Fruit fly (Drosophila melanogaster) whole organism, embryonic: Measurements from ENCODE around the gene CG16734.

Experiments used
- Adf1 ChIP-seq: fragments of 200-800 bp; sonication (Bioruptor generic); IDR thresholded peaks from 2 replicates; pipeline ENCODE4 v1.3.6; 2022; ENCODE audit warnings: missing biosample characterization, missing genetic modification characterization
- Asciz ChIP-seq: fragments of 200-800 bp; sonication (Bioruptor generic); optimal IDR thresholded peaks from 2 replicates; lab custom pipeline; 2017; ENCODE audit warnings: missing biosample characterization, mild to moderate bottlenecking, missing genetic modification characterization, missing genetic modification reagents
- Atf-2 ChIP-seq: fragments of 200-800 bp; sonication (Bioruptor generic); optimal IDR thresholded peaks from 2 replicates; lab custom pipeline; 2016; ENCODE audit warnings: missing biosample characterization, missing genetic modification characterization
- Bdp1 ChIP-seq: fragments of 200-800 bp; sonication (Bioruptor generic); optimal IDR thresholded peaks from 3 replicates; lab custom pipeline; 2016; ENCODE audit warnings: missing biosample characterization, missing genetic modification characterization
- CG10321 ChIP-seq: fragments of 200-800 bp; sonication (Bioruptor generic); IDR thresholded peaks from 2 replicates; pipeline ENCODE4 v1.3.6; 2022; ENCODE audit warnings: missing biosample characterization, missing genetic modification characterization
- CG10565 ChIP-seq: fragments of 200-800 bp; sonication (Bioruptor generic); optimal IDR thresholded peaks from 3 replicates; lab custom pipeline; 2016; ENCODE audit warnings: missing biosample characterization, mild to moderate bottlenecking, missing genetic modification characterization
- CG10979 ChIP-seq: fragments of 200-800 bp; sonication (Bioruptor generic); optimal IDR thresholded peaks from 2 replicates; lab custom pipeline; 2018; ENCODE audit warnings: missing biosample characterization, mild to moderate bottlenecking, missing genetic modification characterization, moderate library complexity
- CG11247 ChIP-seq: fragments of 200-800 bp; sonication (Bioruptor generic); IDR thresholded peaks from 2 replicates; pipeline ENCODE4 v1.3.6; 2022; ENCODE audit warnings: missing biosample characterization, missing genetic modification characterization
- CG13296 ChIP-seq: fragments of 200-800 bp; sonication (Bioruptor generic); optimal IDR thresholded peaks from 3 replicates; lab custom pipeline; 2018; ENCODE audit warnings: missing biosample characterization, mild to moderate bottlenecking, missing genetic modification characterization
- CG18764 ChIP-seq: fragments of 200-800 bp; sonication (Bioruptor generic); optimal IDR thresholded peaks from 3 replicates; lab custom pipeline; 2016; ENCODE audit warnings: missing biosample characterization, missing genetic modification characterization
- CG2129 ChIP-seq: fragments of 200-800 bp; sonication (Bioruptor generic); IDR thresholded peaks from 2 replicates; pipeline ENCODE4 v1.3.6; 2022; ENCODE audit warnings: missing biosample characterization, missing genetic modification characterization; ENCODE audit not compliant: partially characterized antibody
- CG2202 ChIP-seq: fragments of 200-800 bp; sonication (Bioruptor generic); optimal IDR thresholded peaks from 2 replicates; lab custom pipeline; 2018; ENCODE audit warnings: missing biosample characterization, mild to moderate bottlenecking, missing genetic modification characterization
- CG2889 ChIP-seq: fragments of 200-800 bp; sonication (Bioruptor generic); IDR thresholded peaks from 3 replicates; pipeline ENCODE4 v1.3.6; 2022; ENCODE audit warnings: missing biosample characterization, missing genetic modification characterization
- CG3065 ChIP-seq: fragments of 200-800 bp; sonication (Bioruptor generic); optimal IDR thresholded peaks from 2 replicates; lab custom pipeline; 2016; ENCODE audit warnings: missing biosample characterization, missing genetic modification characterization
- CG3281 ChIP-seq: fragments of 200-800 bp; sonication (Bioruptor generic); optimal IDR thresholded peaks from 3 replicates; lab custom pipeline; 2017; ENCODE audit warnings: missing biosample characterization, mild to moderate bottlenecking, missing genetic modification characterization
- CG4360 ChIP-seq: fragments of 200-800 bp; sonication (Bioruptor generic); IDR thresholded peaks from 2 replicates; pipeline ENCODE4 v1.3.6; 2022; ENCODE audit warnings: missing biosample characterization, missing genetic modification characterization
- CG7745 ChIP-seq: fragments of 200-800 bp; sonication (Bioruptor generic); optimal IDR thresholded peaks from 2 replicates; lab custom pipeline; 2018; ENCODE audit warnings: missing biosample characterization, mild to moderate bottlenecking, missing genetic modification characterization, moderate library complexity
- CG7786 ChIP-seq: fragments of 200-800 bp; sonication (Bioruptor generic); optimal IDR thresholded peaks from 2 replicates; lab custom pipeline; 2016; ENCODE audit warnings: missing biosample characterization, missing genetic modification characterization
- CG7839 ChIP-seq: fragments of 200-800 bp; sonication (Bioruptor generic); optimal IDR thresholded peaks from 3 replicates; lab custom pipeline; 2018; ENCODE audit warnings: missing biosample characterization, mild to moderate bottlenecking, missing genetic modification characterization, moderate library complexity
- CG7987 ChIP-seq: fragments of 200-800 bp; sonication (Bioruptor generic); optimal IDR thresholded peaks from 2 replicates; lab custom pipeline; 2018; ENCODE audit warnings: missing biosample characterization, mild to moderate bottlenecking, missing genetic modification characterization, moderate library complexity
- CHES-1-like ChIP-seq: fragments of 200-800 bp; sonication (Bioruptor generic); optimal IDR thresholded peaks from 2 replicates; lab custom pipeline; 2016; ENCODE audit warnings: missing biosample characterization, missing genetic modification characterization
- CrebB ChIP-seq: fragments of 200-800 bp; sonication (Bioruptor generic); optimal IDR thresholded peaks from 3 replicates; lab custom pipeline; 2018; ENCODE audit warnings: missing biosample characterization, mild to moderate bottlenecking, missing genetic modification characterization
- D19B ChIP-seq: fragments of 200-800 bp; sonication (Bioruptor generic); optimal IDR thresholded peaks from 2 replicates; lab custom pipeline; 2017; ENCODE audit warnings: missing biosample characterization, mild to moderate bottlenecking, missing genetic modification characterization
- Dref ChIP-seq: fragments of 200-800 bp; sonication (Bioruptor generic); IDR thresholded peaks from 2 replicates; pipeline ENCODE4 v1.3.6; 2022; ENCODE audit warnings: missing biosample characterization, missing genetic modification characterization
- HLHmδ ChIP-seq: fragments of 200-800 bp; sonication (Bioruptor generic); optimal IDR thresholded peaks from 2 replicates; lab custom pipeline; 2018; ENCODE audit warnings: missing biosample characterization, mild to moderate bottlenecking, missing genetic modification characterization, moderate library complexity
- Hand ChIP-seq: fragments of 200-800 bp; sonication (Bioruptor generic); optimal IDR thresholded peaks from 2 replicates; lab custom pipeline; 2017; ENCODE audit warnings: mild to moderate bottlenecking, missing biosample characterization, missing genetic modification reagents, missing genetic modification characterization
- Hey ChIP-seq: fragments of 200-800 bp; sonication (Bioruptor generic); optimal IDR thresholded peaks from 3 replicates; lab custom pipeline; 2018; ENCODE audit warnings: missing biosample characterization, mild to moderate bottlenecking, missing genetic modification characterization
- Hr51 ChIP-seq, 2 experiments: fragments of 200-800 bp; sonication (Bioruptor generic); optimal IDR thresholded peaks; 2 replicates in 1 of 2; 3 replicates in 1 of 2; lab custom pipeline; 2016 to 2018; ENCODE audit warnings: missing biosample characterization in 2 of 2, missing genetic modification characterization in 2 of 2, mild to moderate bottlenecking in 1 of 2, moderate library complexity in 1 of 2
- Lhr ChIP-seq: fragments of 200-800 bp; sonication (Bioruptor generic); optimal IDR thresholded peaks from 3 replicates; lab custom pipeline; 2017; ENCODE audit warnings: mild to moderate bottlenecking, missing biosample characterization, missing genetic modification reagents, missing genetic modification characterization
- Nf-YC ChIP-seq: fragments of 200-800 bp; optimal IDR thresholded peaks from 3 replicates; lab custom pipeline; 2019; ENCODE audit warnings: missing biosample characterization, mild to moderate bottlenecking, missing genetic modification characterization, moderate library complexity
- NfI ChIP-seq: fragments of 200-800 bp; sonication (Bioruptor generic); optimal IDR thresholded peaks from 3 replicates; lab custom pipeline; 2018; ENCODE audit warnings: missing biosample characterization, mild to moderate bottlenecking, missing genetic modification characterization, moderate library complexity
- Oli ChIP-seq: fragments of 200-800 bp; sonication (Bioruptor generic); optimal IDR thresholded peaks from 2 replicates; lab custom pipeline; 2018; ENCODE audit warnings: missing biosample characterization, mild to moderate bottlenecking, missing genetic modification characterization, moderate library complexity
- Sin3A ChIP-seq: fragments of >200 bp; optimal IDR thresholded peaks from 2 replicates; lab custom pipeline; 2018
- Stat92E ChIP-seq, 3 experiments: fragments of >200 bp in 2 of 3; fragments of 200-800 bp in 1 of 3; sonication (Bioruptor generic) in 1 of 3; optimal IDR thresholded peaks; 2 replicates each; lab custom pipeline; 2017 to 2019; ENCODE audit warnings: missing biosample characterization in 3 of 3, missing genetic modification characterization in 3 of 3, mild to moderate bottlenecking in 1 of 3, moderate library complexity in 1 of 3
- ac ChIP-seq: fragments of 200-800 bp; sonication (Bioruptor generic); optimal IDR thresholded peaks from 3 replicates; lab custom pipeline; 2017; ENCODE audit warnings: missing biosample characterization, mild to moderate bottlenecking, missing genetic modification characterization
- cg ChIP-seq: fragments of 200-800 bp; sonication (Bioruptor generic); optimal IDR thresholded peaks from 3 replicates; lab custom pipeline; 2019; ENCODE audit warnings: missing biosample characterization, mild to moderate bottlenecking, missing genetic modification characterization, moderate library complexity
- fd96Cb ChIP-seq: fragments of 200-800 bp; sonication (Bioruptor generic); optimal IDR thresholded peaks from 2 replicates; lab custom pipeline; 2018; ENCODE audit warnings: missing biosample characterization, mild to moderate bottlenecking, missing genetic modification characterization, moderate library complexity
- gcm ChIP-seq: fragments of 200-800 bp; sonication (Bioruptor generic); optimal IDR thresholded peaks from 2 replicates; lab custom pipeline; 2019; ENCODE audit warnings: missing biosample characterization, mild to moderate bottlenecking, missing genetic modification characterization, moderate library complexity
- gem ChIP-seq: fragments of 200-800 bp; sonication (Bioruptor generic); optimal IDR thresholded peaks from 2 replicates; lab custom pipeline; 2019; ENCODE audit warnings: missing biosample characterization, mild to moderate bottlenecking, missing genetic modification characterization, moderate library complexity
- h ChIP-seq: fragments of >200 bp; optimal IDR thresholded peaks from 2 replicates; lab custom pipeline; 2017
- hb ChIP-seq: fragments of 200-800 bp; sonication (Bioruptor generic); IDR thresholded peaks from 3 replicates; pipeline ENCODE4 v1.3.6; 2022; ENCODE audit warnings: missing biosample characterization, missing genetic modification characterization; ENCODE audit not compliant: partially characterized antibody
- hbn ChIP-seq: fragments of 200-800 bp; sonication (Bioruptor generic); IDR thresholded peaks from 2 replicates; pipeline ENCODE4 v1.3.6; 2022; ENCODE audit warnings: missing biosample characterization, missing genetic modification characterization; ENCODE audit not compliant: partially characterized antibody
- nau ChIP-seq: fragments of 200-800 bp; sonication (Bioruptor generic); optimal IDR thresholded peaks from 3 replicates; lab custom pipeline; 2017; ENCODE audit warnings: missing biosample characterization, mild to moderate bottlenecking, missing genetic modification characterization, missing genetic modification reagents
- org-1 ChIP-seq: fragments of 200-800 bp; sonication (Bioruptor generic); optimal IDR thresholded peaks from 2 replicates; lab custom pipeline; 2017; ENCODE audit warnings: missing biosample characterization, missing genetic modification characterization
- psq ChIP-seq: fragments of 200-800 bp; sonication (Bioruptor generic); optimal IDR thresholded peaks from 2 replicates; lab custom pipeline; 2017; ENCODE audit warnings: missing biosample characterization, missing genetic modification characterization
- rib ChIP-seq: fragments of 200-800 bp; sonication (Bioruptor generic); IDR thresholded peaks from 2 replicates; pipeline ENCODE4 v1.3.6; 2022; ENCODE audit warnings: missing biosample characterization, missing genetic modification characterization
- scrt ChIP-seq: fragments of 200-800 bp; sonication (Bioruptor generic); optimal IDR thresholded peaks from 2 replicates; lab custom pipeline; 2018; ENCODE audit warnings: missing biosample characterization, mild to moderate bottlenecking, missing genetic modification characterization, moderate library complexity
- slbo ChIP-seq: fragments of 200-800 bp; sonication (Bioruptor generic); IDR thresholded peaks from 2 replicates; pipeline ENCODE4 v1.3.6; 2022; ENCODE audit warnings: missing biosample characterization, missing genetic modification characterization
- slp2 ChIP-seq: fragments of 200-800 bp; sonication (Bioruptor generic); optimal IDR thresholded peaks from 2 replicates; lab custom pipeline; 2016; ENCODE audit warnings: missing biosample characterization, missing genetic modification characterization
- vvl ChIP-seq: fragments of 200-800 bp; sonication (Bioruptor generic); IDR thresholded peaks from 2 replicates; pipeline ENCODE4 v1.3.6; 2022; ENCODE audit warnings: missing biosample characterization, missing genetic modification characterization

CG16734 gene

dm6 chr3R:9229996-9230601, 24.8 kb upstream of the CG16734 start (continued):
- TF ChIP-seq CG3065, result no peak
- no peak for TF ChIP-seq Sin3A (lab: Kevin White, UChicago)
- no peak for TF ChIP-seq Adf1 (GFP tag; lab: Robert Waterston, UW)
- TF ChIP-seq CG2202 (tag; lab: Kevin White, UChicago), result no peak
- TF ChIP-seq slbo (GFP tag; lab: Robert Waterston, UW), result peak; percentile 10; the same call in 1 of the 2 replicates
- peak; percentile 19 for TF ChIP-seq CG7839 (tag; lab: Kevin White, UChicago)
- no peak for TF ChIP-seq vvl (GFP tag; lab: Robert Waterston, UW)
- no peak for TF ChIP-seq CG11247 (GFP tag; lab: Robert Waterston, UW)
- TF ChIP-seq Hey (tag; lab: Kevin White, UChicago), result no peak
- no peak for TF ChIP-seq CG13296
- TF ChIP-seq CG18764 (GFP tag; lab: Kevin White, UChicago), result no peak
- TF ChIP-seq org-1 (GFP tag; lab: Kevin White, UChicago), result no peak
- TF ChIP-seq Bdp1, result no peak
- no peak for TF ChIP-seq CG7786 (GFP tag; lab: Kevin White, UChicago)
- no peak for TF ChIP-seq CG10565 (GFP tag; lab: Kevin White, UChicago)
- no peak for TF ChIP-seq psq (GFP tag; lab: Kevin White, UChicago)
- TF ChIP-seq rib (GFP tag; lab: Robert Waterston, UW), result no peak
- TF ChIP-seq slp2 (GFP tag; lab: Kevin White, UChicago), result no peak
- TF ChIP-seq CG2129, result no peak
- no peak for TF ChIP-seq fd96Cb (tag; lab: Kevin White, UChicago)
- no peak for TF ChIP-seq Dref (GFP tag; lab: Robert Waterston, UW)
- TF ChIP-seq NfI (GFP tag; lab: Kevin White, UChicago), result no peak
- peak; percentile 11 for TF ChIP-seq CG3281 (GFP tag; lab: Kevin White, UChicago)
- TF ChIP-seq Nf-YC, result no peak
- no peak for TF ChIP-seq Lhr (GFP tag; lab: Kevin White, UChicago)
- TF ChIP-seq Atf-2 (GFP tag; lab: Kevin White, UChicago), result no peak
- no peak for TF ChIP-seq cg (GFP tag; lab: Kevin White, UChicago)
- no peak for TF ChIP-seq Stat92E (GFP tag; optimal IDR thresholded peaks at IDR 0.05; lab: Kevin White, UChicago)
- no peak for TF ChIP-seq CG10321 (GFP tag; lab: Robert Waterston, UW)
- no peak for TF ChIP-seq CrebB
- TF ChIP-seq Oli (tag; lab: Kevin White, UChicago), result peak; percentile 27
- TF ChIP-seq scrt (GFP tag; lab: Kevin White, UChicago), result no peak
- TF ChIP-seq h (lab: Kevin White, UChicago), result no peak
- TF ChIP-seq CHES-1-like (GFP tag; lab: Kevin White, UChicago), result no peak
- peak in 1 of 2 experiments; percentile 18 for TF ChIP-seq Hr51 (GFP tag; optimal IDR thresholded peaks at IDR 0.05; lab: Kevin White, UChicago)
- no peak for TF ChIP-seq CG4360 (GFP tag; lab: Robert Waterston, UW)
- no peak for TF ChIP-seq HLHmδ (GFP tag; lab: Kevin White, UChicago)
- peak; percentile 89 for TF ChIP-seq D19B (GFP tag; lab: Kevin White, UChicago)
- no peak for TF ChIP-seq CG7745
- peak; percentile 25 for TF ChIP-seq CG10979 (tag; lab: Kevin White, UChicago)
- peak; percentile 22 for TF ChIP-seq Asciz (GFP tag; lab: Kevin White, UChicago)
- TF ChIP-seq gem (tag; lab: Kevin White, UChicago), result peak; percentile 59
- TF ChIP-seq ac (GFP tag; lab: Kevin White, UChicago), result no peak
- TF ChIP-seq hb (GFP tag; lab: Robert Waterston, UW), result no peak
- no peak for TF ChIP-seq CG2889 (GFP tag; lab: Robert Waterston, UW)
- peak; percentile 55 for TF ChIP-seq gcm (GFP tag; lab: Kevin White, UChicago)
- TF ChIP-seq hbn (GFP tag; lab: Robert Waterston, UW), result no peak
- TF ChIP-seq CG7987 (GFP tag; lab: Kevin White, UChicago), result no peak
- TF ChIP-seq Hand (GFP tag; lab: Kevin White, UChicago), result no peak
- no peak for TF ChIP-seq nau (GFP tag; lab: Kevin White, UChicago)
